Fruit fly (Drosophila melanogaster) whole organism, embryonic: ENCODE measurements around the gene Cdk1.
A peak's percentile ranks its signal among the peaks of the same experiment; 100 is the strongest.

ENCODE experiments used
- Atf6 ChIP-seq: fragments of 200-800 bp; sonication (Bioruptor generic); IDR thresholded peaks from 2 replicates; pipeline ENCODE4 v1.3.6; 2022; ENCODE audit warnings: missing biosample characterization, missing genetic modification characterization
- CG10462 ChIP-seq: fragments of 200-800 bp; sonication (Bioruptor generic); optimal IDR thresholded peaks from 2 replicates; lab custom pipeline; 2016; ENCODE audit warnings: missing biosample characterization, missing genetic modification characterization
- CG10654 ChIP-seq: fragments of 200-800 bp; sonication (Bioruptor generic); optimal IDR thresholded peaks from 2 replicates; lab custom pipeline; 2016; ENCODE audit warnings: missing biosample characterization, missing genetic modification characterization
- CG12744 ChIP-seq: fragments of 200-800 bp; sonication (Bioruptor generic); optimal IDR thresholded peaks from 2 replicates; lab custom pipeline; 2016; ENCODE audit warnings: missing biosample characterization, missing genetic modification characterization
- CG13424 ChIP-seq: fragments of 200-800 bp; sonication (Bioruptor generic); optimal IDR thresholded peaks from 2 replicates; lab custom pipeline; 2019; ENCODE audit warnings: missing biosample characterization, mild to moderate bottlenecking, missing genetic modification characterization, moderate library complexity
- CG13624 ChIP-seq: fragments of 200-800 bp; sonication (Bioruptor generic); optimal IDR thresholded peaks from 2 replicates; lab custom pipeline; 2016; ENCODE audit warnings: missing biosample characterization, missing genetic modification characterization
- CG14050 ChIP-seq: fragments of 200-800 bp; sonication (Bioruptor generic); IDR thresholded peaks from 3 replicates; pipeline ENCODE4 v1.3.6; 2022; ENCODE audit warnings: missing biosample characterization, missing genetic modification characterization
- CG15269 ChIP-seq: fragments of 200-800 bp; sonication (Bioruptor generic); optimal IDR thresholded peaks from 2 replicates; lab custom pipeline; 2018; ENCODE audit warnings: missing biosample characterization, mild to moderate bottlenecking, missing genetic modification characterization, moderate library complexity
- CG1602 ChIP-seq: fragments of 200-800 bp; sonication (Bioruptor generic); optimal IDR thresholded peaks from 3 replicates; lab custom pipeline; 2016; ENCODE audit warnings: missing biosample characterization, missing genetic modification characterization
- CG16779 ChIP-seq: fragments of 200-800 bp; sonication (Bioruptor generic); IDR thresholded peaks from 2 replicates; pipeline ENCODE4 v1.3.6; 2022; ENCODE audit warnings: missing biosample characterization, missing genetic modification characterization
- CG17359 ChIP-seq: fragments of 200-800 bp; sonication (Bioruptor generic); optimal IDR thresholded peaks from 3 replicates; lab custom pipeline; 2018; ENCODE audit warnings: missing biosample characterization, mild to moderate bottlenecking, missing genetic modification characterization, moderate library complexity
- CG30403 ChIP-seq: fragments of 200-800 bp; sonication (Bioruptor generic); optimal IDR thresholded peaks from 3 replicates; lab custom pipeline; 2016; ENCODE audit warnings: missing biosample characterization, missing genetic modification characterization
- CG3407 ChIP-seq: fragments of 200-800 bp; sonication (Bioruptor generic); optimal IDR thresholded peaks from 2 replicates; lab custom pipeline; 2018; ENCODE audit warnings: missing biosample characterization, mild to moderate bottlenecking, missing genetic modification characterization
- CG42726 ChIP-seq: fragments of 200-800 bp; sonication (Bioruptor generic); IDR thresholded peaks from 2 replicates; pipeline ENCODE4 v1.3.6; 2022; ENCODE audit warnings: missing biosample characterization, missing genetic modification characterization; ENCODE audit not compliant: partially characterized antibody
- CG6689 ChIP-seq: fragments of 200-800 bp; sonication (Bioruptor generic); IDR thresholded peaks from 2 replicates; pipeline ENCODE4 v1.3.6; 2022; ENCODE audit warnings: missing biosample characterization, missing genetic modification characterization
- CG7745 ChIP-seq: fragments of 200-800 bp; sonication (Bioruptor generic); optimal IDR thresholded peaks from 2 replicates; lab custom pipeline; 2018; ENCODE audit warnings: missing biosample characterization, mild to moderate bottlenecking, missing genetic modification characterization, moderate library complexity
- CG7928 ChIP-seq: fragments of 200-800 bp; sonication (Bioruptor generic); optimal IDR thresholded peaks from 2 replicates; lab custom pipeline; 2017; ENCODE audit warnings: missing biosample characterization, mild to moderate bottlenecking, missing genetic modification characterization
- CG8924 ChIP-seq: fragments of 200-800 bp; optimal IDR thresholded peaks from 3 replicates; lab custom pipeline; 2019; ENCODE audit warnings: missing biosample characterization, mild to moderate bottlenecking, missing genetic modification characterization, moderate library complexity
- Dek ChIP-seq: fragments of 200-800 bp; sonication (Bioruptor generic); optimal IDR thresholded peaks from 3 replicates; lab custom pipeline; 2019; ENCODE audit warnings: missing biosample characterization, mild to moderate bottlenecking, missing genetic modification characterization, moderate library complexity
- Doc2 ChIP-seq: fragments of 200-800 bp; sonication (Bioruptor generic); IDR thresholded peaks from 2 replicates; pipeline ENCODE4 v1.3.6; 2022; ENCODE audit warnings: missing biosample characterization, missing genetic modification characterization
- Drgx ChIP-seq: fragments of 200-800 bp; sonication (Bioruptor generic); IDR thresholded peaks from 2 replicates; pipeline ENCODE4 v1.3.6; 2022; ENCODE audit warnings: missing biosample characterization, missing genetic modification characterization
- Fer3 ChIP-seq: fragments of 200-800 bp; sonication (Bioruptor generic); optimal IDR thresholded peaks from 2 replicates; lab custom pipeline; 2018; ENCODE audit warnings: missing biosample characterization, mild to moderate bottlenecking, missing genetic modification characterization, moderate library complexity
- HHEX ChIP-seq: fragments of 200-800 bp; sonication (Bioruptor generic); optimal IDR thresholded peaks from 3 replicates; lab custom pipeline; 2017; ENCODE audit warnings: missing biosample characterization, mild to moderate bottlenecking, missing genetic modification characterization, missing genetic modification reagents
- HmgZ ChIP-seq: fragments of 200-800 bp; sonication (Bioruptor generic); optimal IDR thresholded peaks from 2 replicates; lab custom pipeline; 2018; ENCODE audit warnings: missing biosample characterization, mild to moderate bottlenecking, missing genetic modification characterization
- Hr39 ChIP-seq: fragments of >200 bp; optimal IDR thresholded peaks from 2 replicates; lab custom pipeline; 2017
- Max ChIP-seq: fragments of 200-800 bp; sonication (Bioruptor generic); optimal IDR thresholded peaks from 2 replicates; lab custom pipeline; 2016; ENCODE audit warnings: missing biosample characterization, mild to moderate bottlenecking, missing genetic modification characterization
- Med ChIP-seq: fragments of 200-800 bp; sonication (Bioruptor generic); peaks from one replicate; lab custom pipeline; 2016; ENCODE audit warnings: missing biosample characterization, missing genetic modification characterization, mild to moderate bottlenecking, inconsistent platforms, moderate library complexity
- Ravus ChIP-seq: fragments of 200-800 bp; sonication (Bioruptor generic); IDR thresholded peaks from 2 replicates; pipeline ENCODE4 v1.3.6; 2022; ENCODE audit warnings: missing biosample characterization, missing genetic modification characterization
- Tbp ChIP-seq: fragments of >200 bp; optimal IDR thresholded peaks from 2 replicates; lab custom pipeline; 2018; ENCODE audit warnings: missing biosample characterization, missing genetic modification characterization
- ap ChIP-seq: fragments of 200-800 bp; sonication (Bioruptor generic); IDR thresholded peaks from 2 replicates; pipeline ENCODE4 v1.3.6; 2022; ENCODE audit warnings: missing biosample characterization, missing genetic modification characterization
- bab2 ChIP-seq: fragments of 200-800 bp; sonication (Bioruptor generic); optimal IDR thresholded peaks from 2 replicates; lab custom pipeline; 2016; ENCODE audit warnings: missing biosample characterization, missing genetic modification characterization
- btn ChIP-seq: fragments of 200-800 bp; sonication (Bioruptor generic); optimal IDR thresholded peaks from 2 replicates; lab custom pipeline; 2016; ENCODE audit warnings: missing biosample characterization, missing genetic modification characterization
- chif ChIP-seq, 2 experiments: fragments of 200-800 bp; sonication (Bioruptor generic); optimal IDR thresholded peaks; 3 replicates each; lab custom pipeline; 2016; ENCODE audit warnings: missing biosample characterization in 2 of 2, missing genetic modification characterization in 2 of 2
- crp ChIP-seq, 2 experiments: fragments of 200-800 bp; sonication (Bioruptor generic); optimal IDR thresholded peaks; 2 replicates in 1 of 2; 3 replicates in 1 of 2; lab custom pipeline; 2017; ENCODE audit warnings: missing biosample characterization in 2 of 2, missing genetic modification characterization in 2 of 2, mild to moderate bottlenecking in 1 of 2, moderate library complexity in 1 of 2
- dan ChIP-seq: fragments of 200-800 bp; sonication (Bioruptor generic); IDR thresholded peaks from 2 replicates; pipeline ENCODE4 v1.3.6; 2022; ENCODE audit warnings: missing biosample characterization, missing genetic modification characterization
- dmrt11E ChIP-seq: fragments of 200-800 bp; sonication (Bioruptor generic); optimal IDR thresholded peaks from 3 replicates; lab custom pipeline; 2018; ENCODE audit warnings: missing biosample characterization, mild to moderate bottlenecking, missing genetic modification characterization, moderate library complexity
- ems ChIP-seq: fragments of 200-800 bp; sonication (Bioruptor generic); optimal IDR thresholded peaks from 3 replicates; lab custom pipeline; 2016; ENCODE audit warnings: missing biosample characterization, missing genetic modification characterization
- gcm ChIP-seq: fragments of 200-800 bp; sonication (Bioruptor generic); optimal IDR thresholded peaks from 2 replicates; lab custom pipeline; 2019; ENCODE audit warnings: missing biosample characterization, mild to moderate bottlenecking, missing genetic modification characterization, moderate library complexity
- h ChIP-seq: fragments of >200 bp; optimal IDR thresholded peaks from 2 replicates; lab custom pipeline; 2017
- onecut ChIP-seq: fragments of 200-800 bp; sonication (Bioruptor generic); IDR thresholded peaks from 2 replicates; pipeline ENCODE4 v1.3.6; 2022; ENCODE audit warnings: missing biosample characterization, missing genetic modification characterization
- phol ChIP-seq: fragments of 200-800 bp; sonication (Bioruptor generic); optimal IDR thresholded peaks from 3 replicates; lab custom pipeline; 2018; ENCODE audit warnings: missing biosample characterization, mild to moderate bottlenecking, missing genetic modification characterization, moderate library complexity
- sens-2 ChIP-seq: fragments of 200-800 bp; sonication (Bioruptor generic); IDR thresholded peaks from 2 replicates; pipeline ENCODE4 v1.3.6; 2022; ENCODE audit warnings: missing biosample characterization, missing genetic modification characterization
- sim ChIP-seq: fragments of 200-800 bp; sonication (Bioruptor generic); IDR thresholded peaks from 2 replicates; pipeline ENCODE4 v1.3.6; 2022; ENCODE audit warnings: missing biosample characterization, missing genetic modification characterization
- sisA ChIP-seq: fragments of 200-800 bp; sonication (Bioruptor generic); IDR thresholded peaks from 2 replicates; pipeline ENCODE4 v1.3.6; 2022; ENCODE audit warnings: missing biosample characterization, missing genetic modification characterization
- sna ChIP-seq: fragments of 200-800 bp; sonication (Bioruptor generic); IDR thresholded peaks from 2 replicates; pipeline ENCODE4 v1.3.6; 2022; ENCODE audit warnings: missing biosample characterization, missing genetic modification characterization; ENCODE audit not compliant: partially characterized antibody
- sob ChIP-seq: fragments of 200-800 bp; sonication (Bioruptor generic); IDR thresholded peaks from 2 replicates; pipeline ENCODE4 v1.3.6; 2022; ENCODE audit warnings: missing biosample characterization, missing genetic modification characterization
- unc-4 ChIP-seq: fragments of 200-800 bp; sonication (Bioruptor generic); IDR thresholded peaks from 2 replicates; pipeline ENCODE4 v1.3.6; 2022; ENCODE audit warnings: missing biosample characterization, missing genetic modification characterization; ENCODE audit not compliant: partially characterized antibody
- vnd ChIP-seq: fragments of 200-800 bp; sonication (Bioruptor generic); IDR thresholded peaks from 3 replicates; pipeline ENCODE4 v1.3.6; 2022; ENCODE audit warnings: missing biosample characterization, missing genetic modification characterization; ENCODE audit not compliant: partially characterized antibody
- zen ChIP-seq: fragments of 200-800 bp; sonication (Bioruptor generic); optimal IDR thresholded peaks from 3 replicates; lab custom pipeline; 2018; ENCODE audit warnings: missing biosample characterization, mild to moderate bottlenecking, missing genetic modification characterization, moderate library complexity
- zen2 ChIP-seq: fragments of 200-800 bp; sonication (Bioruptor generic); IDR thresholded peaks from 3 replicates; pipeline ENCODE4 v1.3.6; 2022; ENCODE audit warnings: missing biosample characterization, missing genetic modification characterization; ENCODE audit not compliant: partially characterized antibody

Gene Cdk1

DNA sequence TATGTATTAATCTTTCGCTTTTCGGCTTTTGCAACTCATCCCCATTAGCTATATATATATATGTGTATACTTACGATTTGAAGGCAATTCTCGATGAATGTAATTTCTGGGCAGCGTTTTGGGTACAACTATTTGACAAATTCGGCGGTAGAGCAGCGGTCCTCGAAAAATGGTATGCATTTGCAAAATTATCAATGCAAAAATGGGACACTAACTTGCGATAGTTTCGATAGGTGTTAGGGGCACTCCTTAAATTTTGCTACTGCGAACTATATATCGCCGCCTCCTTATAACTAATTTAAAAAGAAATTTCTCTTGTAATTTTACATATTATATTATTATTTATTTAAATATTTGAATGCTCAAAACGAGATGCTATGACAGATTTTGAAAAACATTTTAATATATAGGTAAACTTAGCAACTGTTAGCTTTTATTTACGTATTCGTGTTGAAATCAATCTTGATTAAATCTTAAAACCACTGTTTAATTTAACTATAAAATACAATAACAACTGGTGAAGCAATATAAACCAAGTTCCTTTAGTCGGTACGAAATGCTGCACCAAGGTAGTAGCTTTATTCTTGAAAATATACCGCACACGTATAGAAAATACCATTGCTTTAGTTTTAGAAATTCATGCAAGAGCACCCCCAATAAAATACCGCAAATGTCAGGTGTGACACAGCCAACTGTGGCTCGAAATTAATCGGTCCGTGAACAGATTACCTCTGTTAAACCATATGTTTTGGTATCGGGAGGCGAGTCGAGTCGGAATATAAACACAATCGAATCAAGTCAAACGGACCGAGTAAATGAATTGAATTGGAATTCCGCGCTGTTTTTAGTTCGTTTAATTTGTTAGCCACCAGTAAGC lies 27.4 kb upstream of the Cdk1 start, which contains the start of the genes CG5355 and Klp31E (continued):
- TF ChIP-seq unc-4 (GFP tag; lab: Robert Waterston, UW) = peak; percentile 65
- TF ChIP-seq CG16779 (GFP tag; lab: Robert Waterston, UW) = no peak
- TF ChIP-seq zen = peak; percentile 71
- no peak for TF ChIP-seq ap (GFP tag; lab: Robert Waterston, UW)
- peak; percentile 49 for TF ChIP-seq Fer3 (tag; lab: Kevin White, UChicago)
- no peak for TF ChIP-seq CG3407
- peak; percentile 25 for TF ChIP-seq HmgZ (tag; lab: Kevin White, UChicago)
- no peak for TF ChIP-seq onecut (GFP tag; lab: Robert Waterston, UW)
- TF ChIP-seq sob (GFP tag; lab: Robert Waterston, UW) = peak; percentile 64
- peak; percentile 56 for TF ChIP-seq bab2 (GFP tag; lab: Kevin White, UChicago)
- TF ChIP-seq Dek (tag; lab: Kevin White, UChicago) = no peak
- TF ChIP-seq sens-2 = no peak
- TF ChIP-seq CG12744 (GFP tag; lab: Kevin White, UChicago) = no peak
- peak; percentile 81 for TF ChIP-seq CG13424
- TF ChIP-seq Med = peak; percentile 84
- TF ChIP-seq Max (GFP tag; lab: Kevin White, UChicago) = peak; percentile 28
- no peak for TF ChIP-seq btn (GFP tag; lab: Kevin White, UChicago)
- TF ChIP-seq Drgx (GFP tag; lab: Robert Waterston, UW) = peak; percentile 37
- no peak for TF ChIP-seq Tbp (GFP tag; lab: Kevin White, UChicago)
- no peak for TF ChIP-seq Hr39 (lab: Kevin White, UChicago)
- TF ChIP-seq CG14050 = no peak
- TF ChIP-seq HHEX (GFP tag; lab: Kevin White, UChicago) = peak; percentile 54
- no peak for TF ChIP-seq CG7928 (GFP tag; lab: Kevin White, UChicago)
- TF ChIP-seq CG42726 = no peak
- peak; percentile 79 for TF ChIP-seq CG30403 (GFP tag; lab: Kevin White, UChicago)
- TF ChIP-seq zen2 (GFP tag; lab: Robert Waterston, UW) = peak; percentile 63; the same call in 2 of the 3 replicates
- TF ChIP-seq phol (tag; lab: Kevin White, UChicago) = peak; percentile 83
- TF ChIP-seq crp (GFP tag; optimal IDR thresholded peaks at IDR 0.05; lab: Kevin White, UChicago) = peak; percentile 30 to 84
- peak; percentile 65 for TF ChIP-seq vnd (GFP tag; lab: Robert Waterston, UW)
- peak; percentile 56 for TF ChIP-seq CG17359 (tag; lab: Kevin White, UChicago)
- peak; percentile 52 for TF ChIP-seq CG13624 (GFP tag; lab: Kevin White, UChicago)
- no peak for TF ChIP-seq sisA (GFP tag; lab: Robert Waterston, UW)
- peak; percentile 71 for TF ChIP-seq CG6689
- peak; percentile 61 for TF ChIP-seq CG10654
- peak; percentile 7 to 41 for TF ChIP-seq chif (GFP tag; optimal IDR thresholded peaks at IDR 0.05; lab: Kevin White, UChicago)
- peak; percentile 24 for TF ChIP-seq CG10462 (GFP tag; lab: Kevin White, UChicago)
- TF ChIP-seq Doc2 = no peak
- peak; percentile 68 for TF ChIP-seq CG1602 (GFP tag; lab: Kevin White, UChicago)
- no peak for TF ChIP-seq Ravus
- peak; percentile 79 for TF ChIP-seq CG15269 (tag; lab: Kevin White, UChicago)
- peak; percentile 80 for TF ChIP-seq dmrt11E (tag; lab: Kevin White, UChicago)
- TF ChIP-seq h (lab: Kevin White, UChicago) = no peak
- TF ChIP-seq sim (GFP tag; lab: Robert Waterston, UW) = no peak
- TF ChIP-seq Atf6 (GFP tag; lab: Robert Waterston, UW) = peak; percentile 62
- no peak for TF ChIP-seq dan (GFP tag; lab: Robert Waterston, UW)
- peak; percentile 75 for TF ChIP-seq sna
- peak; percentile 45 for TF ChIP-seq gcm (GFP tag; lab: Kevin White, UChicago)
- peak; percentile 76 for TF ChIP-seq CG8924
- no peak for TF ChIP-seq CG7745
- peak; percentile 46 for TF ChIP-seq ems (GFP tag; lab: Kevin White, UChicago)
